Worm (Caenorhabditis elegans) whole organism, midembryonic: ENCODE data around the gene plc-1.
A peak's percentile ranks its signal among the peaks of the same experiment; 100 is the strongest.

Source experiments
- T22C8.4 ChIP-seq: fragments of 200-800 bp; sonication (Bioruptor generic); IDR thresholded peaks from 2 replicates; pipeline ENCODE4 v1.3.6; 2022; ENCODE audit warnings: missing genetic modification characterization, missing compliant biosample characterization
- cog-1 ChIP-seq: sonication (generic microtip); optimal IDR thresholded peaks from 2 replicates; lab custom pipeline; 2016; ENCODE audit warnings: missing genetic modification characterization, missing compliant biosample characterization
- flt-1 ChIP-seq: fragments of 200-800 bp; sonication (Bioruptor generic); IDR thresholded peaks from 2 replicates; pipeline ENCODE4 v1.3.6; 2022; ENCODE audit warnings: missing genetic modification characterization, missing compliant biosample characterization
- klf-2 ChIP-seq: fragments of 200-800 bp; sonication (Bioruptor generic); conservative IDR thresholded peaks from 2 replicates; pipeline ENCODE4 v1.3.6; 2022; ENCODE audit warnings: missing genetic modification reagents, missing genetic modification characterization, missing compliant biosample characterization
- med-1 ChIP-seq: sonication (generic microtip); optimal IDR thresholded peaks from 2 replicates; lab custom pipeline; 2017; ENCODE audit warnings: missing genetic modification characterization, mild to moderate bottlenecking, missing compliant biosample characterization, antibody characterized with exemption, missing genetic modification reagents; ENCODE audit not compliant: insufficient read depth
- ref-1 ChIP-seq: fragments of 200-800 bp; sonication (Bioruptor generic); conservative IDR thresholded peaks from 2 replicates; pipeline ENCODE4 v1.3.6; 2022; ENCODE audit warnings: missing genetic modification reagents, missing genetic modification characterization, missing compliant biosample characterization
- tab-1 ChIP-seq: fragments of 200-800 bp; sonication (Bioruptor generic); IDR thresholded peaks from 2 replicates; pipeline ENCODE4 v1.3.6; 2022; ENCODE audit warnings: missing genetic modification characterization, missing compliant biosample characterization
- ztf-23 ChIP-seq: fragments of 200-800 bp; sonication (Bioruptor generic); IDR thresholded peaks from 2 replicates; pipeline ENCODE4 v1.3.6; 2022; ENCODE audit warnings: missing genetic modification reagents, missing genetic modification characterization, missing compliant biosample characterization
- ztf-29 ChIP-seq: fragments of 200-800 bp; sonication (Bioruptor generic); IDR thresholded peaks from 2 replicates; pipeline ENCODE4 v1.3.6; 2022; ENCODE audit warnings: missing genetic modification reagents, missing genetic modification characterization, missing compliant biosample characterization

plc-1 gene

ce11 chrX:10844137-10844536 lies 5.7 kb upstream of the plc-1 start:
- TF ChIP-seq T22C8.4 (no peak), tab-1 (no peak), klf-2 (GFP tag; lab: Robert Waterston, UW) (no peak), cog-1 (tag; lab: Kevin White, UChicago) (no peak), ztf-29 (GFP tag; lab: Robert Waterston, UW) (no peak), med-1 (GFP tag; lab: Kevin White, UChicago) (no peak), ztf-23 (GFP tag; lab: Robert Waterston, UW) (no peak), flt-1 (GFP tag; lab: Robert Waterston, UW) (no peak), ref-1 (GFP tag; lab: Robert Waterston, UW) (no peak)

- no peak for TF ChIP-seq ref-1 (GFP tag; lab: Robert Waterston, UW)
- TF ChIP-seq T22C8.4 = no peak
- no peak for TF ChIP-seq ztf-29 (GFP tag; lab: Robert Waterston, UW)
Observed at ce11 chrX:10837609-10838008, 841 bp downstream of the plc-1 start.

ce11 chrX:10834568-10834967 lies 3.9 kb downstream of the plc-1 start:
- TF ChIP-seq tab-1 = no peak
- no peak for TF ChIP-seq T22C8.4
- TF ChIP-seq ztf-29 (GFP tag; lab: Robert Waterston, UW) = no peak
- TF ChIP-seq cog-1 (tag; lab: Kevin White, UChicago) = no peak
- no peak for TF ChIP-seq med-1 (GFP tag; lab: Kevin White, UChicago)
- TF ChIP-seq ztf-23 (GFP tag; lab: Robert Waterston, UW) = no peak
- no peak for TF ChIP-seq ref-1 (GFP tag; lab: Robert Waterston, UW)
- TF ChIP-seq flt-1 (GFP tag; lab: Robert Waterston, UW) = no peak
- TF ChIP-seq klf-2 (GFP tag; lab: Robert Waterston, UW) = no peak

ce11 chrX:10821160-10821559 lies 17.3 kb downstream of the plc-1 start:
- TF ChIP-seq med-1 (GFP tag; lab: Kevin White, UChicago) = peak; percentile 12
- peak; percentile 70 for TF ChIP-seq ztf-29 (GFP tag; lab: Robert Waterston, UW)
- TF ChIP-seq klf-2 (GFP tag; lab: Robert Waterston, UW) = peak; percentile 58; the same call in 1 of the 2 replicates
- no peak; the same call in 1 of the 2 replicates for TF ChIP-seq tab-1
- TF ChIP-seq ref-1 (GFP tag; lab: Robert Waterston, UW) = peak; percentile 69
- peak; percentile 72; the same call in 1 of the 2 replicates for TF ChIP-seq T22C8.4
- peak; percentile 11 for TF ChIP-seq cog-1 (tag; lab: Kevin White, UChicago)
- peak; percentile 86 for TF ChIP-seq ztf-23 (GFP tag; lab: Robert Waterston, UW)
- peak; percentile 85 for TF ChIP-seq flt-1 (GFP tag; lab: Robert Waterston, UW)

ce11 chrX:10820511-10820910 lies 17.9 kb downstream of the plc-1 start, which contains the start of gene F31B12.3:
F31B12.3 (minus strand) TSS chrX:10820611.
- TF ChIP-seq cog-1 (tag; lab: Kevin White, UChicago) = no peak
- TF ChIP-seq T22C8.4 = no peak
- TF ChIP-seq ztf-23 (GFP tag; lab: Robert Waterston, UW) = no peak
- no peak for TF ChIP-seq ztf-29 (GFP tag; lab: Robert Waterston, UW)
- TF ChIP-seq flt-1 (GFP tag; lab: Robert Waterston, UW) = no peak

ce11 chrX:10804441-10804840 lies 34.0 kb downstream of the plc-1 start, which contains the start of gene F31B12.4:
F31B12.4 (plus strand) TSS chrX:10804741.
- TF ChIP-seq ztf-23 (GFP tag; lab: Robert Waterston, UW) = no peak
- TF ChIP-seq flt-1 (GFP tag; lab: Robert Waterston, UW) = no peak
- no peak for TF ChIP-seq tab-1
- TF ChIP-seq cog-1 (tag; lab: Kevin White, UChicago) = no peak
- TF ChIP-seq med-1 (GFP tag; lab: Kevin White, UChicago) = no peak
- no peak for TF ChIP-seq klf-2 (GFP tag; lab: Robert Waterston, UW)
- TF ChIP-seq ztf-29 (GFP tag; lab: Robert Waterston, UW) = no peak
- no peak for TF ChIP-seq T22C8.4

ce11 chrX:10794647-10795046 lies 43.8 kb downstream of the plc-1 start, which contains the start of gene T05A10.6:
T05A10.6 (minus strand) TSS chrX:10794747.
- TF ChIP-seq tab-1 = no peak

ce11 chrX:10792435-10792834 lies 46.0 kb downstream of the plc-1 start, which contains the start of gene vap-2:
vap-2 (minus strand) TSS chrX:10792535.
- no peak for TF ChIP-seq med-1 (GFP tag; lab: Kevin White, UChicago)
- TF ChIP-seq cog-1 (tag; lab: Kevin White, UChicago) = no peak
- TF ChIP-seq tab-1 = no peak
- TF ChIP-seq T22C8.4 = no peak
- no peak for TF ChIP-seq ref-1 (GFP tag; lab: Robert Waterston, UW)
- no peak for TF ChIP-seq flt-1 (GFP tag; lab: Robert Waterston, UW)
- no peak for TF ChIP-seq ztf-29 (GFP tag; lab: Robert Waterston, UW)
- no peak for TF ChIP-seq klf-2 (GFP tag; lab: Robert Waterston, UW)
- no peak for TF ChIP-seq ztf-23 (GFP tag; lab: Robert Waterston, UW)

- TF ChIP-seq flt-1 (GFP tag; lab: Robert Waterston, UW) (no peak), T22C8.4 (no peak), ref-1 (GFP tag; lab: Robert Waterston, UW) (no peak), tab-1 (no peak), ztf-29 (GFP tag; lab: Robert Waterston, UW) (no peak), ztf-23 (GFP tag; lab: Robert Waterston, UW) (no peak), klf-2 (GFP tag; lab: Robert Waterston, UW) (no peak), cog-1 (tag; lab: Kevin White, UChicago) (no peak)
Observed at ce11 chrX:10787203-10787602, 51.2 kb downstream of the plc-1 start, which contains the start of gene ttr-14. ttr-14 (plus strand) TSS chrX:10787503.

- TF ChIP-seq med-1 (GFP tag; lab: Kevin White, UChicago) (no peak), ref-1 (GFP tag; lab: Robert Waterston, UW) (no peak), cog-1 (tag; lab: Kevin White, UChicago) (no peak), T22C8.4 (no peak), klf-2 (GFP tag; lab: Robert Waterston, UW) (no peak), flt-1 (GFP tag; lab: Robert Waterston, UW) (no peak), ztf-29 (GFP tag; lab: Robert Waterston, UW) (no peak), ztf-23 (GFP tag; lab: Robert Waterston, UW) (no peak)
Observed at ce11 chrX:10783822-10784221, 54.6 kb downstream of the plc-1 start, which contains the start of gene clc-4. clc-4 (minus strand) TSS chrX:10783922.
